Fruit fly (Drosophila melanogaster): ENCODE measurements around the gene CG3817.

CG3817 gene

dm6 chr3R:14903837-14904431 lies 5.4 kb downstream of the CG3817 start, which contains the start of gene VhaPPA1-1 (continued):
- peak; percentile 73 for TF ChIP-seq Dp (GFP tag; optimal IDR thresholded peaks at IDR 0.05)
- peak; percentile 30 for TF ChIP-seq CG2120 (GFP tag; optimal IDR thresholded peaks at IDR 0.05)
- TF ChIP-seq Scr (GFP tag; IDR thresholded peaks at IDR 0.05; ENCODE audit: partially characterized antibody) = peak; percentile 59; the same call in 1 of the 2 replicates
- peak; percentile 77 for TF ChIP-seq Lhr (GFP tag; optimal IDR thresholded peaks at IDR 0.05)
- peak; percentile 57; the same call in 1 of the 2 replicates for TF ChIP-seq chm (GFP tag; IDR thresholded peaks at IDR 0.05)
- TF ChIP-seq CG10366 (GFP tag; IDR thresholded peaks at IDR 0.05) = no peak
- peak; percentile 36 for TF ChIP-seq CG13287 (GFP tag; IDR thresholded peaks at IDR 0.05; ENCODE audit: partially characterized antibody)
- TF ChIP-seq lab (GFP tag; optimal IDR thresholded peaks at IDR 0.05) = no peak
- no peak for TF ChIP-seq eyg (GFP tag; optimal IDR thresholded peaks at IDR 0.05)
- TF ChIP-seq CG8478 (optimal IDR thresholded peaks at IDR 0.05) = peak; percentile 57
- TF ChIP-seq Nf-YA (GFP tag; IDR thresholded peaks at IDR 0.05) = no peak
- peak; percentile 42 for TF ChIP-seq HmgZ (tag; optimal IDR thresholded peaks at IDR 0.05)
- TF ChIP-seq CG11560 (tag; IDR thresholded peaks at IDR 0.05) = peak; percentile 99
- TF ChIP-seq D19B (GFP tag; optimal IDR thresholded peaks at IDR 0.05) = no peak
- peak; percentile 47 for TF ChIP-seq CG2712 (tag; optimal IDR thresholded peaks at IDR 0.05)
- TF ChIP-seq CG6791 (GFP tag; IDR thresholded peaks at IDR 0.05; ENCODE audit: partially characterized antibody) = peak; percentile 48; the same call in 2 of the 3 replicates
- TF ChIP-seq CG12659 (GFP tag; optimal IDR thresholded peaks at IDR 0.05) = peak; percentile 57
- peak; percentile 58; the same call in 2 of the 3 replicates for TF ChIP-seq CG17361 (GFP tag; IDR thresholded peaks at IDR 0.05)
- TF ChIP-seq HLHmδ (GFP tag; optimal IDR thresholded peaks at IDR 0.05) = peak; percentile 4
- peak; percentile 65 for TF ChIP-seq CG17829 (tag; optimal IDR thresholded peaks at IDR 0.05)
- TF ChIP-seq unc-4 (GFP tag; IDR thresholded peaks at IDR 0.05; ENCODE audit: partially characterized antibody) = 0 out of 2 replicates have a peak, but pooled peaks have one; percentile 26
- no peak for TF ChIP-seq CG10565 (GFP tag; optimal IDR thresholded peaks at IDR 0.05)
- TF ChIP-seq Abd-B (GFP tag; optimal IDR thresholded peaks at IDR 0.05) = peak; percentile 46
- TF ChIP-seq CrebB (tag; optimal IDR thresholded peaks at IDR 0.05) = no peak
- TF ChIP-seq insv (GFP tag; optimal IDR thresholded peaks at IDR 0.05) = peak in 1 of 2 experiments; percentile 5
- peak; percentile 96 for TF ChIP-seq hkb (optimal IDR thresholded peaks at IDR 0.05)
- TF ChIP-seq hkb (GFP tag; IDR thresholded peaks at IDR 0.05) = no peak
- no peak for TF ChIP-seq tx (GFP tag; optimal IDR thresholded peaks at IDR 0.05)
- no peak for TF ChIP-seq Bteb2 (GFP tag; optimal IDR thresholded peaks at IDR 0.05)
- TF ChIP-seq vvl (GFP tag; IDR thresholded peaks at IDR 0.05) = no peak
- peak; percentile 17 for TF ChIP-seq Fer1 (GFP tag; optimal IDR thresholded peaks at IDR 0.05)
- TF ChIP-seq CG30403 (GFP tag; optimal IDR thresholded peaks at IDR 0.05) = peak; percentile 28
- no peak for TF ChIP-seq CG14965 (GFP tag; optimal IDR thresholded peaks at IDR 0.05; ENCODE audit: borderline replicate concordance)
- peak; percentile 8; the same call in 1 of the 2 replicates for TF ChIP-seq CG32532 (GFP tag; IDR thresholded peaks at IDR 0.05)
- peak; percentile 36 for TF ChIP-seq gem (tag; optimal IDR thresholded peaks at IDR 0.05)
- peak; percentile 6 for TF ChIP-seq unpg (GFP tag; optimal IDR thresholded peaks at IDR 0.05)
- TF ChIP-seq CG16779 (GFP tag; IDR thresholded peaks at IDR 0.05) = no peak
- TF ChIP-seq nmo (GFP tag; optimal IDR thresholded peaks at IDR 0.05) = peak; percentile 75
- TF ChIP-seq CG7839 (tag; optimal IDR thresholded peaks at IDR 0.05) = peak; percentile 4
- peak; percentile 5 for TF ChIP-seq grn (GFP tag; optimal IDR thresholded peaks at IDR 0.05)
- TF ChIP-seq CG15073 (GFP tag; optimal IDR thresholded peaks at IDR 0.05) = no peak
- TF ChIP-seq dmrt99B (tag; optimal IDR thresholded peaks at IDR 0.05) = no peak
- no peak for TF ChIP-seq btn (GFP tag; optimal IDR thresholded peaks at IDR 0.05)
- no peak for TF ChIP-seq run (tag; optimal IDR thresholded peaks at IDR 0.05)
- peak; percentile 84 for TF ChIP-seq Ets97D (GFP tag; optimal IDR thresholded peaks at IDR 0.05)
- TF ChIP-seq nom (GFP tag; optimal IDR thresholded peaks at IDR 0.05) = peak; percentile 21
- TF ChIP-seq gcm (GFP tag; optimal IDR thresholded peaks at IDR 0.05) = no peak
- peak; percentile 15 for TF ChIP-seq CG33213 (GFP tag; optimal IDR thresholded peaks at IDR 0.05)
- TF ChIP-seq sim (GFP tag; IDR thresholded peaks at IDR 0.05) = no peak
- no peak for TF ChIP-seq TFAM (GFP tag; optimal IDR thresholded peaks at IDR 0.05)
